Worm (Caenorhabditis elegans) whole organism, early embryonic: ENCODE results near the gene C06E2.5.

Experiments
- ama-1 ChIP-seq: fragments of 150-350 bp; optimal IDR thresholded peaks from 2 replicates; lab custom pipeline; 2014
- hnd-1 ChIP-seq: sonication (generic microtip); optimal IDR thresholded peaks from 2 replicates; lab custom pipeline; 2016; ENCODE audit warnings: missing genetic modification characterization, missing compliant biosample characterization

ce11 chrX:8810908-8811307, 46.8 kb downstream of the C06E2.5 start, which contains the start of gene R04E5.9:
- TF ChIP-seq hnd-1 (tag; lab: Kevin White, UChicago), result no peak
- TF ChIP-seq ama-1 (lab: Kevin White, UChicago), result no peak
